Worm (Caenorhabditis elegans) whole organism, L2 larva: Measurements from ENCODE around the gene ada-2.

Experiments
- F13H6.1 ChIP-seq: sonication (generic microtip); optimal IDR thresholded peaks from 2 replicates; lab custom pipeline; 2016; ENCODE audit warnings: missing genetic modification characterization, missing compliant biosample characterization
- R02D3.7 ChIP-seq: fragments of 150-350 bp; optimal IDR thresholded peaks from 2 replicates; lab custom pipeline; 2014; ENCODE audit warnings: missing biosample characterization, missing genetic modification characterization
- Y55F3AM.14 ChIP-seq: fragments of 200-800 bp; sonication (Bioruptor generic); optimal IDR thresholded peaks from 2 replicates; lab custom pipeline; 2018; ENCODE audit warnings: mild to moderate bottlenecking, missing genetic modification characterization, missing compliant biosample characterization
- ZK546.5 ChIP-seq: sonication (generic microtip); optimal IDR thresholded peaks from 2 replicates; lab custom pipeline; 2017; ENCODE audit warnings: missing biosample characterization, missing genetic modification characterization
- alr-1 ChIP-seq: fragments of 150-350 bp; optimal IDR thresholded peaks from 2 replicates; lab custom pipeline; 2014; ENCODE audit warnings: missing biosample characterization, missing genetic modification characterization
- aly-2 ChIP-seq: fragments of 150-350 bp; optimal IDR thresholded peaks from 2 replicates; lab custom pipeline; 2014; ENCODE audit warnings: missing biosample characterization, missing genetic modification characterization
- ama-1 ChIP-seq: fragments of 150-350 bp; optimal IDR thresholded peaks from 2 replicates; lab custom pipeline; 2018; ENCODE audit warnings: inconsistent platforms
- blmp-1 ChIP-seq: sonication (generic microtip); optimal IDR thresholded peaks from 2 replicates; lab custom pipeline; 2017; ENCODE audit warnings: missing genetic modification characterization, mild to moderate bottlenecking, missing compliant biosample characterization, antibody characterized with exemption, moderate library complexity; ENCODE audit not compliant: insufficient read depth
- ceh-82 ChIP-seq: fragments of 150-350 bp; optimal IDR thresholded peaks from 2 replicates; lab custom pipeline; 2014; ENCODE audit warnings: missing biosample characterization, missing genetic modification characterization
- crh-2 ChIP-seq: sonication (generic microtip); optimal IDR thresholded peaks from 2 replicates; lab custom pipeline; 2017; ENCODE audit warnings: missing biosample characterization, missing genetic modification characterization
- dmd-4 ChIP-seq: sonication (generic microtip); optimal IDR thresholded peaks from 2 replicates; lab custom pipeline; 2017; ENCODE audit warnings: missing biosample characterization, missing genetic modification characterization
- egl-27 ChIP-seq: sonication (generic microtip); optimal IDR thresholded peaks from 3 replicates; lab custom pipeline; 2017; ENCODE audit warnings: missing biosample characterization, missing genetic modification reagents, missing genetic modification characterization
- elt-1 ChIP-seq: fragments of 150-350 bp; optimal IDR thresholded peaks from 2 replicates; lab custom pipeline; 2014; ENCODE audit warnings: missing biosample characterization, missing genetic modification characterization
- elt-3 ChIP-seq: sonication (generic microtip); optimal IDR thresholded peaks from 2 replicates; lab custom pipeline; 2017; ENCODE audit warnings: missing biosample characterization, missing genetic modification characterization
- fos-1 ChIP-seq: fragments of 150-350 bp; optimal IDR thresholded peaks from 2 replicates; lab custom pipeline; 2014; ENCODE audit warnings: missing biosample characterization, missing genetic modification characterization
- lin-11 ChIP-seq: fragments of 150-350 bp; sonication (generic microtip); optimal IDR thresholded peaks from 2 replicates; lab custom pipeline; 2014; ENCODE audit warnings: missing biosample characterization, missing genetic modification characterization, inconsistent platforms, mixed read lengths
- lin-13 ChIP-seq: fragments of 150-350 bp; optimal IDR thresholded peaks from 2 replicates; lab custom pipeline; 2014; ENCODE audit warnings: missing biosample characterization, missing genetic modification reagents, missing genetic modification characterization
- lin-39 ChIP-seq: fragments of 150-350 bp; optimal IDR thresholded peaks from 2 replicates; lab custom pipeline; 2014; ENCODE audit warnings: missing biosample characterization, missing genetic modification reagents, missing genetic modification characterization
- lsy-2 ChIP-seq, 2 experiments: fragments of 150-350 bp in 1 of 2; sonication (generic microtip) in 1 of 2; optimal IDR thresholded peaks; 2 replicates each; lab custom pipeline; 2014 to 2017; ENCODE audit warnings: missing biosample characterization in 2 of 2, missing genetic modification characterization in 2 of 2
- mab-5 ChIP-seq: fragments of 150-350 bp; optimal IDR thresholded peaks from 2 replicates; lab custom pipeline; 2014; ENCODE audit warnings: missing biosample characterization, missing genetic modification characterization
- mbf-1 ChIP-seq: sonication (generic microtip); optimal IDR thresholded peaks from 2 replicates; lab custom pipeline; 2017; ENCODE audit warnings: missing biosample characterization, missing genetic modification characterization
- mdl-1 ChIP-seq, 2 experiments: fragments of 150-350 bp in 1 of 2; sonication (generic microtip) in 1 of 2; optimal IDR thresholded peaks; 2 replicates each; lab custom pipeline; 2017; ENCODE audit warnings: missing biosample characterization in 2 of 2, missing genetic modification characterization in 2 of 2
- nhr-10 ChIP-seq: sonication (generic microtip); optimal IDR thresholded peaks from 2 replicates; lab custom pipeline; 2017; ENCODE audit warnings: missing biosample characterization, missing genetic modification characterization
- nhr-11 ChIP-seq: fragments of 150-350 bp; optimal IDR thresholded peaks from 2 replicates; lab custom pipeline; 2014; ENCODE audit warnings: missing biosample characterization, missing genetic modification characterization
- nhr-12 ChIP-seq: fragments of 150-350 bp; optimal IDR thresholded peaks from 2 replicates; lab custom pipeline; 2014; ENCODE audit warnings: missing biosample characterization, missing genetic modification characterization
- nhr-129 ChIP-seq: fragments of 150-350 bp; optimal IDR thresholded peaks from 2 replicates; lab custom pipeline; 2014; ENCODE audit warnings: missing biosample characterization, missing genetic modification characterization
- nhr-21 ChIP-seq: fragments of 150-350 bp; optimal IDR thresholded peaks from 2 replicates; lab custom pipeline; 2014; ENCODE audit warnings: missing biosample characterization, missing genetic modification characterization
- nhr-6 ChIP-seq: fragments of 150-350 bp; optimal IDR thresholded peaks from 2 replicates; lab custom pipeline; 2014; ENCODE audit warnings: missing biosample characterization, missing genetic modification characterization
- peb-1 ChIP-seq: fragments of 150-350 bp; optimal IDR thresholded peaks from 2 replicates; lab custom pipeline; 2014; ENCODE audit warnings: missing biosample characterization, missing genetic modification characterization
- sem-4 ChIP-seq: fragments of 150-350 bp; optimal IDR thresholded peaks from 2 replicates; lab custom pipeline; 2014; ENCODE audit warnings: missing biosample characterization, missing genetic modification reagents, missing genetic modification characterization
- skn-1 ChIP-seq: sonication (generic microtip); optimal IDR thresholded peaks from 2 replicates; lab custom pipeline; 2017; ENCODE audit warnings: missing biosample characterization, missing genetic modification characterization
- sma-3 ChIP-seq: sonication (generic microtip); optimal IDR thresholded peaks from 2 replicates; lab custom pipeline; 2016; ENCODE audit warnings: missing genetic modification reagents, missing genetic modification characterization, missing compliant biosample characterization
- sma-9 ChIP-seq, 2 experiments: fragments of 150-350 bp in 1 of 2; sonication (generic microtip) in 1 of 2; optimal IDR thresholded peaks; 2 replicates each; lab custom pipeline; 2014 to 2016; ENCODE audit warnings: missing genetic modification characterization in 2 of 2, mild to moderate bottlenecking in 1 of 2, missing biosample characterization in 1 of 2, missing compliant biosample characterization in 1 of 2, missing genetic modification reagents in 1 of 2, moderate library complexity in 1 of 2
- snpc-4 ChIP-seq: fragments of 150-350 bp; optimal IDR thresholded peaks from 2 replicates; lab custom pipeline; 2014; ENCODE audit warnings: missing biosample characterization, missing genetic modification characterization
- unc-62 ChIP-seq: fragments of 150-350 bp; optimal IDR thresholded peaks from 2 replicates; lab custom pipeline; 2014; ENCODE audit warnings: missing biosample characterization, missing genetic modification reagents, missing genetic modification characterization
- zag-1 ChIP-seq: fragments of 150-350 bp; optimal IDR thresholded peaks from 2 replicates; lab custom pipeline; 2014; ENCODE audit warnings: missing biosample characterization, missing genetic modification characterization
- ztf-1 ChIP-seq: fragments of 200-800 bp; sonication (Bioruptor generic); conservative IDR thresholded peaks from 2 replicates; pipeline ENCODE4 v1.3.6; 2022; ENCODE audit warnings: missing genetic modification characterization, missing compliant biosample characterization
- ztf-4 ChIP-seq: fragments of 150-350 bp; optimal IDR thresholded peaks from 2 replicates; lab custom pipeline; 2014; ENCODE audit warnings: missing biosample characterization, missing genetic modification characterization

Gene ada-2

ce11 chrII:7287709-7288108 is 35.6 kb downstream of the ada-2 start:
- peak in 1 of 2 experiments; percentile 73 for TF ChIP-seq mdl-1 (tag; optimal IDR thresholded peaks at IDR 0.05; lab: Kevin White, UChicago)
- TF ChIP-seq elt-3, result no peak
- peak; percentile 64 for TF ChIP-seq fos-1 (tag; lab: Kevin White, UChicago)
- TF ChIP-seq nhr-21 (tag; lab: Kevin White, UChicago), result peak; percentile 88
- peak; percentile 3 for TF ChIP-seq nhr-129 (tag; lab: Kevin White, UChicago)
- no peak for TF ChIP-seq peb-1 (tag; lab: Kevin White, UChicago)
- TF ChIP-seq blmp-1 (tag; lab: Kevin White, UChicago), result peak; percentile 69
- peak; percentile 22 for TF ChIP-seq egl-27 (tag; lab: Kevin White, UChicago)
- peak; percentile 70 for TF ChIP-seq sma-3
- TF ChIP-seq R02D3.7 (tag; lab: Kevin White, UChicago), result no peak
- peak; percentile 69 for TF ChIP-seq mab-5 (tag; lab: Kevin White, UChicago)
- peak; percentile 41 for TF ChIP-seq unc-62 (GFP tag; lab: Kevin White, UChicago)
- TF ChIP-seq crh-2 (tag; lab: Kevin White, UChicago), result peak; percentile 8
- no peak for TF ChIP-seq alr-1 (tag; lab: Kevin White, UChicago)
- peak; percentile 29 for TF ChIP-seq sma-9 (GFP tag; optimal IDR thresholded peaks at IDR 0.05; lab: Kevin White, UChicago)
- TF ChIP-seq sma-9 (tag; optimal IDR thresholded peaks at IDR 0.05; lab: Kevin White, UChicago), result no peak
- TF ChIP-seq, all 48 proteins: peak for 11

- TF ChIP-seq mbf-1 (no peak), nhr-6 (tag; lab: Kevin White, UChicago) (no peak), aly-2 (tag; lab: Kevin White, UChicago) (no peak), nhr-12 (tag; lab: Kevin White, UChicago) (no peak), fos-1 (tag; lab: Kevin White, UChicago) (peak; percentile 79), sma-9 (GFP tag; optimal IDR thresholded peaks at IDR 0.05; lab: Kevin White, UChicago) (peak; percentile 41), sma-9 (tag; optimal IDR thresholded peaks at IDR 0.05; lab: Kevin White, UChicago) (no peak), Y55F3AM.14 (GFP tag; lab: Kevin White, UChicago) (no peak), lin-13 (no peak)
- TF ChIP-seq, all 48 proteins: peak for 2
Observed at ce11 chrII:7289923-7290476, 37.9 kb downstream of the ada-2 start, which contains the start of gene C30G12.2. TSS of gene C30G12.2 (plus strand) at chrII:7290426.

DNA sequence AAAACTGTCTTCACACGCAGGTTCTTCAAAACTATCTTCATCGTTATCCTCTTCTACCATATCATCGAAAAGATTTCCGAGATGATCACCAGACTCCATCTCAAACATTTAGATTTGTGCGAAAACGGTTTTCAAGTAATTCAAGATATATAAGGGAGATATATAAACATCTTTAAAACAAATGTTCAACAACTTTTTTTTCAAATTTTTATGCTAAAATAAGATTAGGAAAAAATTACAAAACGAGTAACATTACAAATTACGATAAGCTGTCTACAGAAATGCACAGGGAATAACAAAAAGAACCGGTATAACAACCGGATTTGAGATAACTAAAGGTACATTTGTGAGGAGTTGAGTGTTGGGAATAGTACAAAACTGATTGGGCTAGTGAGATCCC is 43.9 kb downstream of the ada-2 start, which contains the start of gene C30G12.6:
Gene C30G12.6, minus strand, starts transcription at position 101 of the 400 bp plus-strand sequence.
- no peak for TF ChIP-seq ceh-82 (tag; lab: Kevin White, UChicago)

ce11 chrII:7298197-7298682 is 46.2 kb downstream of the ada-2 start, which contains the start of gene puf-8:
TSS of gene puf-8 (minus strand) at chrII:7298247.
- no peak for TF ChIP-seq mbf-1
- no peak for TF ChIP-seq egl-27 (tag; lab: Kevin White, UChicago)
- TF ChIP-seq nhr-21 (tag; lab: Kevin White, UChicago), result no peak
- no peak for TF ChIP-seq nhr-129 (tag; lab: Kevin White, UChicago)
- no peak for TF ChIP-seq lin-39
- TF ChIP-seq nhr-11 (tag; lab: Kevin White, UChicago), result no peak
- TF ChIP-seq lin-11, result no peak
- no peak for TF ChIP-seq nhr-10 (tag; lab: Kevin White, UChicago)
- TF ChIP-seq ztf-4 (tag; lab: Kevin White, UChicago), result no peak
- TF ChIP-seq F13H6.1, result no peak
- TF ChIP-seq aly-2 (tag; lab: Kevin White, UChicago), result no peak
- no peak for TF ChIP-seq ztf-1 (GFP tag; lab: Robert Waterston, UW)
- no peak for TF ChIP-seq lsy-2 (tag; optimal IDR thresholded peaks at IDR 0.05; lab: Kevin White, UChicago)
- TF ChIP-seq mdl-1 (tag; optimal IDR thresholded peaks at IDR 0.05; lab: Kevin White, UChicago), result no peak
- no peak for TF ChIP-seq peb-1 (tag; lab: Kevin White, UChicago)
- TF ChIP-seq lin-13, result no peak
- TF ChIP-seq sem-4 (tag; lab: Kevin White, UChicago), result no peak
- no peak for TF ChIP-seq skn-1 (tag; lab: Kevin White, UChicago)
- no peak for TF ChIP-seq fos-1 (tag; lab: Kevin White, UChicago)

DNA sequence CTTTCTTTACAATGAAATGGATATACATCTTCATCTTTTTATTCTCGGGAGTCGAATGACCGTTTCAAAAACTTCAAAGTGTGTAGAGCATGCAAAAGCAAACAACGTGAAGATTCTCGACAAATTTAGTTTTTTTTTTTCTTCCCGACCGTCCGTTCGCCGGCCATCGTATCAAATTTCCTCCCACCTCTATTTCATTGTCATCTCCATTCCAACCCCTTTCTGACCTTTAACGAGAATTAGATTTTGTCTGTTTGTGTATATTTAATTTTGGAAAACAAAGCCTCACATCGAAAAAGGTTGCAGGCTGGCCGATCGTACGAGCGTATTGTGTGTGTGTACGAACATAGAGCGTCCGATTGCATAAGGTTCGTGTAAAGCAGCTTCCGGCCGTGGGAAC is 47.0 kb downstream of the ada-2 start, which contains the start of gene C30G12.1:
Gene C30G12.1, plus strand, starts transcription at position 301 of the 400 bp plus-strand sequence.
- no peak for TF ChIP-seq nhr-10 (tag; lab: Kevin White, UChicago)
- TF ChIP-seq elt-1 (tag; lab: Kevin White, UChicago), result no peak
- TF ChIP-seq sma-3, result no peak
- TF ChIP-seq lin-11, result no peak
- no peak for TF ChIP-seq zag-1 (tag; lab: Kevin White, UChicago)
- no peak for TF ChIP-seq nhr-12 (tag; lab: Kevin White, UChicago)
- no peak for TF ChIP-seq F13H6.1
- no peak for TF ChIP-seq nhr-21 (tag; lab: Kevin White, UChicago)
- no peak for TF ChIP-seq ama-1 (lab: Kevin White, UChicago)
- no peak for TF ChIP-seq mbf-1
- no peak for TF ChIP-seq snpc-4
- TF ChIP-seq egl-27 (tag; lab: Kevin White, UChicago), result no peak
- no peak for TF ChIP-seq R02D3.7 (tag; lab: Kevin White, UChicago)
- TF ChIP-seq ZK546.5 (tag; lab: Kevin White, UChicago), result no peak
- TF ChIP-seq ztf-1 (GFP tag; lab: Robert Waterston, UW), result no peak
- no peak for TF ChIP-seq unc-62 (GFP tag; lab: Kevin White, UChicago)
- no peak for TF ChIP-seq nhr-6 (tag; lab: Kevin White, UChicago)
- no peak for TF ChIP-seq lin-39
- TF ChIP-seq sma-9 (GFP tag; optimal IDR thresholded peaks at IDR 0.05; lab: Kevin White, UChicago), result no peak
- no peak for TF ChIP-seq sma-9 (tag; optimal IDR thresholded peaks at IDR 0.05; lab: Kevin White, UChicago)
- TF ChIP-seq dmd-4 (tag; lab: Kevin White, UChicago), result no peak
